Fruit fly (Drosophila melanogaster): ENCODE data around the gene CG9016.

dm6 chr2L:5964211-5964610 lies 40.8 kb upstream of the CG9016 start:
- no peak for TF ChIP-seq D1 (tag; optimal IDR thresholded peaks at IDR 0.05)
- no peak for TF ChIP-seq Snoo (tag; optimal IDR thresholded peaks at IDR 0.05)
- no peak for TF ChIP-seq CG15710 (tag; optimal IDR thresholded peaks at IDR 0.05)
- TF ChIP-seq EcR (GFP tag; optimal IDR thresholded peaks at IDR 0.05) = no peak
- no peak for TF ChIP-seq Pif1B (GFP tag; optimal IDR thresholded peaks at IDR 0.05)
- TF ChIP-seq CG12605 (GFP tag; IDR thresholded peaks at IDR 0.05) = no peak
- TF ChIP-seq CG10348 (GFP tag; IDR thresholded peaks at IDR 0.05) = no peak
- no peak for TF ChIP-seq CG14655 (GFP tag; optimal IDR thresholded peaks at IDR 0.05)
- TF ChIP-seq CG4496 (GFP tag; IDR thresholded peaks at IDR 0.05) = no peak
- no peak for TF ChIP-seq gl (tag; optimal IDR thresholded peaks at IDR 0.05)
- TF ChIP-seq CG17806 (tag; optimal IDR thresholded peaks at IDR 0.05) = no peak
- TF ChIP-seq CG9948 (tag; optimal IDR thresholded peaks at IDR 0.05) = no peak
- TF ChIP-seq CG8301 (tag; optimal IDR thresholded peaks at IDR 0.05) = no peak
